Worm (Caenorhabditis elegans) whole organism, L2 larva: ENCODE results near the gene elc-2.
"Not testable (repeated sequence)": the region's sequence is repeated elsewhere in the genome, so short reads cannot be mapped to it uniquely, and the experiment has no call there.

ENCODE experiments used
- F13H6.1 ChIP-seq: sonication (generic microtip); optimal IDR thresholded peaks from 2 replicates; lab custom pipeline; 2016; ENCODE audit warnings: missing genetic modification characterization, missing compliant biosample characterization
- R02D3.7 ChIP-seq: fragments of 150-350 bp; optimal IDR thresholded peaks from 2 replicates; lab custom pipeline; 2014; ENCODE audit warnings: missing biosample characterization, missing genetic modification characterization
- Y55F3AM.14 ChIP-seq: fragments of 200-800 bp; sonication (Bioruptor generic); optimal IDR thresholded peaks from 2 replicates; lab custom pipeline; 2018; ENCODE audit warnings: mild to moderate bottlenecking, missing genetic modification characterization, missing compliant biosample characterization
- ZK546.5 ChIP-seq: sonication (generic microtip); optimal IDR thresholded peaks from 2 replicates; lab custom pipeline; 2017; ENCODE audit warnings: missing biosample characterization, missing genetic modification characterization
- aly-2 ChIP-seq: fragments of 150-350 bp; optimal IDR thresholded peaks from 2 replicates; lab custom pipeline; 2014; ENCODE audit warnings: missing biosample characterization, missing genetic modification characterization
- ama-1 ChIP-seq: fragments of 150-350 bp; optimal IDR thresholded peaks from 2 replicates; lab custom pipeline; 2018; ENCODE audit warnings: inconsistent platforms
- ceh-16 ChIP-seq: fragments of 150-350 bp; optimal IDR thresholded peaks from 2 replicates; lab custom pipeline; 2014; ENCODE audit warnings: missing biosample characterization, missing genetic modification characterization
- ceh-82 ChIP-seq: fragments of 150-350 bp; optimal IDR thresholded peaks from 2 replicates; lab custom pipeline; 2014; ENCODE audit warnings: missing biosample characterization, missing genetic modification characterization
- dmd-4 ChIP-seq: sonication (generic microtip); optimal IDR thresholded peaks from 2 replicates; lab custom pipeline; 2017; ENCODE audit warnings: missing biosample characterization, missing genetic modification characterization
- egl-27 ChIP-seq: sonication (generic microtip); optimal IDR thresholded peaks from 3 replicates; lab custom pipeline; 2017; ENCODE audit warnings: missing biosample characterization, missing genetic modification reagents, missing genetic modification characterization
- elt-1 ChIP-seq: fragments of 150-350 bp; optimal IDR thresholded peaks from 2 replicates; lab custom pipeline; 2014; ENCODE audit warnings: missing biosample characterization, missing genetic modification characterization
- gmeb-1 ChIP-seq: fragments of 150-350 bp; optimal IDR thresholded peaks from 2 replicates; lab custom pipeline; 2014; ENCODE audit warnings: missing biosample characterization, missing genetic modification characterization
- lin-13 ChIP-seq: fragments of 150-350 bp; optimal IDR thresholded peaks from 2 replicates; lab custom pipeline; 2014; ENCODE audit warnings: missing biosample characterization, missing genetic modification reagents, missing genetic modification characterization
- lin-39 ChIP-seq: fragments of 150-350 bp; optimal IDR thresholded peaks from 2 replicates; lab custom pipeline; 2014; ENCODE audit warnings: missing biosample characterization, missing genetic modification reagents, missing genetic modification characterization
- lsy-2 ChIP-seq, 2 experiments: fragments of 150-350 bp in 1 of 2; sonication (generic microtip) in 1 of 2; optimal IDR thresholded peaks; 2 replicates each; lab custom pipeline; 2014 to 2017; ENCODE audit warnings: missing biosample characterization in 2 of 2, missing genetic modification characterization in 2 of 2
- mab-5 ChIP-seq: fragments of 150-350 bp; optimal IDR thresholded peaks from 2 replicates; lab custom pipeline; 2014; ENCODE audit warnings: missing biosample characterization, missing genetic modification characterization
- mbf-1 ChIP-seq: sonication (generic microtip); optimal IDR thresholded peaks from 2 replicates; lab custom pipeline; 2017; ENCODE audit warnings: missing biosample characterization, missing genetic modification characterization
- mdl-1 ChIP-seq, 2 experiments: fragments of 150-350 bp in 1 of 2; sonication (generic microtip) in 1 of 2; optimal IDR thresholded peaks; 2 replicates each; lab custom pipeline; 2017; ENCODE audit warnings: missing biosample characterization in 2 of 2, missing genetic modification characterization in 2 of 2
- nhr-10 ChIP-seq: sonication (generic microtip); optimal IDR thresholded peaks from 2 replicates; lab custom pipeline; 2017; ENCODE audit warnings: missing biosample characterization, missing genetic modification characterization
- nhr-11 ChIP-seq: fragments of 150-350 bp; optimal IDR thresholded peaks from 2 replicates; lab custom pipeline; 2014; ENCODE audit warnings: missing biosample characterization, missing genetic modification characterization
- nhr-12 ChIP-seq: fragments of 150-350 bp; optimal IDR thresholded peaks from 2 replicates; lab custom pipeline; 2014; ENCODE audit warnings: missing biosample characterization, missing genetic modification characterization
- nhr-21 ChIP-seq: fragments of 150-350 bp; optimal IDR thresholded peaks from 2 replicates; lab custom pipeline; 2014; ENCODE audit warnings: missing biosample characterization, missing genetic modification characterization
- nhr-237 ChIP-seq: fragments of 150-350 bp; optimal IDR thresholded peaks from 2 replicates; lab custom pipeline; 2014; ENCODE audit warnings: missing biosample characterization, missing genetic modification characterization
- nhr-6 ChIP-seq: fragments of 150-350 bp; optimal IDR thresholded peaks from 2 replicates; lab custom pipeline; 2014; ENCODE audit warnings: missing biosample characterization, missing genetic modification characterization
- nhr-77 ChIP-seq: fragments of 150-350 bp; optimal IDR thresholded peaks from 2 replicates; lab custom pipeline; 2014; ENCODE audit warnings: missing biosample characterization, missing genetic modification characterization
- peb-1 ChIP-seq: fragments of 150-350 bp; optimal IDR thresholded peaks from 2 replicates; lab custom pipeline; 2014; ENCODE audit warnings: missing biosample characterization, missing genetic modification characterization
- sem-4 ChIP-seq: fragments of 150-350 bp; optimal IDR thresholded peaks from 2 replicates; lab custom pipeline; 2014; ENCODE audit warnings: missing biosample characterization, missing genetic modification reagents, missing genetic modification characterization
- skn-1 ChIP-seq: sonication (generic microtip); optimal IDR thresholded peaks from 2 replicates; lab custom pipeline; 2017; ENCODE audit warnings: missing biosample characterization, missing genetic modification characterization
- sma-3 ChIP-seq: sonication (generic microtip); optimal IDR thresholded peaks from 2 replicates; lab custom pipeline; 2016; ENCODE audit warnings: missing genetic modification reagents, missing genetic modification characterization, missing compliant biosample characterization
- sma-9 ChIP-seq, 2 experiments: fragments of 150-350 bp in 1 of 2; sonication (generic microtip) in 1 of 2; optimal IDR thresholded peaks; 2 replicates each; lab custom pipeline; 2014 to 2016; ENCODE audit warnings: missing genetic modification characterization in 2 of 2, mild to moderate bottlenecking in 1 of 2, missing biosample characterization in 1 of 2, missing compliant biosample characterization in 1 of 2, missing genetic modification reagents in 1 of 2, moderate library complexity in 1 of 2
- snpc-4 ChIP-seq: fragments of 150-350 bp; optimal IDR thresholded peaks from 2 replicates; lab custom pipeline; 2014; ENCODE audit warnings: missing biosample characterization, missing genetic modification characterization
- unc-39 ChIP-seq: fragments of 150-350 bp; optimal IDR thresholded peaks from 2 replicates; lab custom pipeline; 2014; ENCODE audit warnings: missing biosample characterization, missing genetic modification characterization
- unc-55 ChIP-seq: fragments of 150-350 bp; sonication (generic microtip); optimal IDR thresholded peaks from 3 replicates; lab custom pipeline; 2014; ENCODE audit warnings: missing biosample characterization, missing genetic modification reagents, missing genetic modification characterization
- unc-62 ChIP-seq: fragments of 150-350 bp; optimal IDR thresholded peaks from 2 replicates; lab custom pipeline; 2014; ENCODE audit warnings: missing biosample characterization, missing genetic modification reagents, missing genetic modification characterization
- ztf-4 ChIP-seq: fragments of 150-350 bp; optimal IDR thresholded peaks from 2 replicates; lab custom pipeline; 2014; ENCODE audit warnings: missing biosample characterization, missing genetic modification characterization

Gene elc-2

ce11 chrX:1742530-1742929 is 35.4 kb downstream of the elc-2 start, which contains the start of gene Y75D11A.2:
Gene Y75D11A.2 (plus strand): TSS chrX:1742830.
- not testable (repeated sequence) for TF ChIP-seq lin-39, unc-39, sem-4 (tag; lab: Kevin White, UChicago)

ce11 chrX:1737606-1738005 is 40.3 kb downstream of the elc-2 start, which contains the start of gene F07G6.10:
Gene F07G6.10 (plus strand): TSS chrX:1737906.
- TF ChIP-seq nhr-12, result no peak
- TF ChIP-seq F13H6.1 (tag; lab: Kevin White, UChicago), result no peak
- no peak for TF ChIP-seq nhr-77
- no peak for TF ChIP-seq mab-5 (tag; lab: Kevin White, UChicago)
- no peak for TF ChIP-seq elt-1 (tag; lab: Kevin White, UChicago)
- no peak for TF ChIP-seq nhr-21
- no peak for TF ChIP-seq gmeb-1 (tag; lab: Kevin White, UChicago)
- TF ChIP-seq sma-3, result no peak
- TF ChIP-seq unc-39 (tag; lab: Kevin White, UChicago), result no peak
- no peak for TF ChIP-seq dmd-4 (tag; lab: Kevin White, UChicago)
- no peak for TF ChIP-seq ceh-16 (tag; lab: Kevin White, UChicago)
- no peak for TF ChIP-seq lin-39 (tag; lab: Kevin White, UChicago)
- TF ChIP-seq unc-62 (GFP tag; lab: Kevin White, UChicago), result no peak
- TF ChIP-seq Y55F3AM.14 (GFP tag; lab: Kevin White, UChicago), result no peak
- no peak for TF ChIP-seq mdl-1 (tag; optimal IDR thresholded peaks at IDR 0.05; lab: Kevin White, UChicago)
- TF ChIP-seq sma-9 (GFP tag; optimal IDR thresholded peaks at IDR 0.05; lab: Kevin White, UChicago), result no peak
- no peak for TF ChIP-seq sma-9 (tag; optimal IDR thresholded peaks at IDR 0.05; lab: Kevin White, UChicago)
- TF ChIP-seq aly-2 (tag; lab: Kevin White, UChicago), result no peak
- TF ChIP-seq egl-27, result no peak

- no peak for TF ChIP-seq nhr-6 (tag; lab: Kevin White, UChicago)
- no peak for TF ChIP-seq nhr-11 (tag; lab: Kevin White, UChicago)
- TF ChIP-seq mbf-1 (tag; lab: Kevin White, UChicago), result no peak
- no peak for TF ChIP-seq ztf-4 (tag; lab: Kevin White, UChicago)
- TF ChIP-seq Y55F3AM.14 (GFP tag; lab: Kevin White, UChicago), result no peak
- TF ChIP-seq gmeb-1 (tag; lab: Kevin White, UChicago), result no peak
- TF ChIP-seq sma-3, result no peak
- TF ChIP-seq unc-39 (tag; lab: Kevin White, UChicago), result no peak
- no peak for TF ChIP-seq ama-1
- no peak for TF ChIP-seq nhr-10
- TF ChIP-seq nhr-237 (tag; lab: Kevin White, UChicago), result no peak
- TF ChIP-seq lin-13, result no peak
- TF ChIP-seq elt-1 (tag; lab: Kevin White, UChicago), result no peak
- TF ChIP-seq peb-1, result no peak
- TF ChIP-seq mdl-1 (tag; optimal IDR thresholded peaks at IDR 0.05; lab: Kevin White, UChicago), result no peak
These were observed 41.9 kb downstream of the elc-2 start, which contains the start of gene F07G6.12 for ce11 chrX:1735941-1736340. Gene F07G6.12 (plus strand): TSS chrX:1736241.

- TF ChIP-seq sem-4 (tag; lab: Kevin White, UChicago) (no peak), ama-1 (no peak), skn-1 (tag; lab: Kevin White, UChicago) (no peak), snpc-4 (tag; lab: Kevin White, UChicago) (no peak), nhr-10 (no peak), ceh-16 (tag; lab: Kevin White, UChicago) (no peak), peb-1 (no peak), unc-62 (GFP tag; lab: Kevin White, UChicago) (no peak), ZK546.5 (tag; lab: Kevin White, UChicago) (no peak), mbf-1 (tag; lab: Kevin White, UChicago) (no peak), elt-1 (tag; lab: Kevin White, UChicago) (no peak), R02D3.7 (tag; lab: Kevin White, UChicago) (no peak), aly-2 (tag; lab: Kevin White, UChicago) (no peak), lsy-2 (tag; optimal IDR thresholded peaks at IDR 0.05; lab: Kevin White, UChicago) (no peak), sma-9 (GFP tag; optimal IDR thresholded peaks at IDR 0.05; lab: Kevin White, UChicago) (no peak), sma-9 (tag; optimal IDR thresholded peaks at IDR 0.05; lab: Kevin White, UChicago) (no peak), unc-55 (no peak), ceh-82 (tag; lab: Kevin White, UChicago) (no peak), sma-3 (no peak), ztf-4 (tag; lab: Kevin White, UChicago) (no peak)
These were observed 48.3 kb downstream of the elc-2 start, which contains the start of gene dgn-3 for ce11 chrX:1729558-1729957. Gene dgn-3 (plus strand): TSS chrX:1729858.
